Worm (Caenorhabditis elegans) whole organism, L4 larva: Measurements from ENCODE around the gene haf-7.

Experiments used
- ZK546.5 ChIP-seq, 2 experiments: sonication (generic microtip); optimal IDR thresholded peaks; 2 replicates each; lab custom pipeline; 2017; ENCODE audit warnings: missing biosample characterization in 2 of 2, missing genetic modification characterization in 2 of 2
- ama-1 ChIP-seq: fragments of 150-350 bp; optimal IDR thresholded peaks from 2 replicates; lab custom pipeline; 2014; ENCODE audit warnings: inconsistent platforms, mixed read lengths
- mep-1 ChIP-seq: fragments of 150-350 bp; sonication (generic microtip); optimal IDR thresholded peaks from 3 replicates; lab custom pipeline; 2014; ENCODE audit warnings: missing biosample characterization, missing genetic modification characterization
- pha-4 ChIP-seq, 2 experiments: fragments of 150-350 bp in 1 of 2; fragments of 200-800 bp in 1 of 2; sonication (Bioruptor generic) in 1 of 2; IDR thresholded peaks in 1 of 2; optimal IDR thresholded peaks in 1 of 2; 2 replicates each; pipeline versions ENCODE4 v1.3.6 to Lab custom; 2014 to 2022; ENCODE audit warnings: missing genetic modification characterization in 2 of 2, missing genetic modification reagents in 2 of 2, missing biosample characterization in 1 of 2, missing compliant biosample characterization in 1 of 2
- saeg-2 ChIP-seq: fragments of 200-800 bp; sonication (Bioruptor generic); IDR thresholded peaks from 2 replicates; pipeline ENCODE4 v1.3.6; 2022; ENCODE audit warnings: missing genetic modification reagents, missing genetic modification characterization, missing compliant biosample characterization
- unc-62 ChIP-seq, 3 experiments: fragments of 150-350 bp in 1 of 3; sonication (generic microtip); optimal IDR thresholded peaks in 2 of 3; peaks in 1 of 3; 1 replicate in 1 of 3; 2 replicates in 2 of 3; lab custom pipeline; 2014 to 2017; ENCODE audit warnings: missing biosample characterization in 3 of 3, missing genetic modification characterization in 3 of 3, missing genetic modification reagents in 3 of 3, missing genotype in 1 of 3
- zag-1 ChIP-seq: fragments of 150-350 bp; optimal IDR thresholded peaks from 2 replicates; lab custom pipeline; 2014; ENCODE audit warnings: missing biosample characterization, missing genetic modification characterization
- zip-2 ChIP-seq: fragments of 150-350 bp; optimal IDR thresholded peaks from 2 replicates; lab custom pipeline; 2014; ENCODE audit warnings: missing biosample characterization, missing genetic modification characterization
- ztf-7 ChIP-seq: fragments of 150-350 bp; optimal IDR thresholded peaks from 2 replicates; lab custom pipeline; 2014; ENCODE audit warnings: missing biosample characterization, missing genetic modification characterization

- TF ChIP-seq ama-1 (lab: Kevin White, UChicago) (no peak), unc-62 (GFP tag; optimal IDR thresholded peaks at IDR 0.05 in 1 of 2; lab: Kevin White, UChicago) (no peak), unc-62 (tag; optimal IDR thresholded peaks at IDR 0.05; lab: Kevin White, UChicago) (no peak), mep-1 (tag; lab: Kevin White, UChicago) (no peak), zag-1 (tag; lab: Kevin White, UChicago) (no peak), saeg-2 (GFP tag; lab: Robert Waterston, UW) (no peak), pha-4 (GFP tag; IDR thresholded peaks at IDR 0.05; lab: Robert Waterston, UW) (no peak), pha-4 (tag; optimal IDR thresholded peaks at IDR 0.05; lab: Kevin White, UChicago) (no peak), ZK546.5 (tag; optimal IDR thresholded peaks at IDR 0.05; lab: Kevin White, UChicago) (no peak), zip-2 (tag; lab: Kevin White, UChicago) (no peak), ztf-7 (tag; lab: Kevin White, UChicago) (no peak)
Observed at ce11 chrV:14748608-14749137, 24.4 kb upstream of the haf-7 start, which contains the start of the genes lipl-8 and Y50E8A.22.
